Fruit fly (Drosophila melanogaster) whole organism, larva: ENCODE measurements around the gene CG7202.

Experiments used
- noc ChIP-seq: fragments of 200-800 bp; sonication (Bioruptor generic); optimal IDR thresholded peaks from 3 replicates; lab custom pipeline; 2019; ENCODE audit warnings: missing biosample characterization, mild to moderate bottlenecking, missing genetic modification characterization, moderate library complexity

CG7202 gene

DNA sequence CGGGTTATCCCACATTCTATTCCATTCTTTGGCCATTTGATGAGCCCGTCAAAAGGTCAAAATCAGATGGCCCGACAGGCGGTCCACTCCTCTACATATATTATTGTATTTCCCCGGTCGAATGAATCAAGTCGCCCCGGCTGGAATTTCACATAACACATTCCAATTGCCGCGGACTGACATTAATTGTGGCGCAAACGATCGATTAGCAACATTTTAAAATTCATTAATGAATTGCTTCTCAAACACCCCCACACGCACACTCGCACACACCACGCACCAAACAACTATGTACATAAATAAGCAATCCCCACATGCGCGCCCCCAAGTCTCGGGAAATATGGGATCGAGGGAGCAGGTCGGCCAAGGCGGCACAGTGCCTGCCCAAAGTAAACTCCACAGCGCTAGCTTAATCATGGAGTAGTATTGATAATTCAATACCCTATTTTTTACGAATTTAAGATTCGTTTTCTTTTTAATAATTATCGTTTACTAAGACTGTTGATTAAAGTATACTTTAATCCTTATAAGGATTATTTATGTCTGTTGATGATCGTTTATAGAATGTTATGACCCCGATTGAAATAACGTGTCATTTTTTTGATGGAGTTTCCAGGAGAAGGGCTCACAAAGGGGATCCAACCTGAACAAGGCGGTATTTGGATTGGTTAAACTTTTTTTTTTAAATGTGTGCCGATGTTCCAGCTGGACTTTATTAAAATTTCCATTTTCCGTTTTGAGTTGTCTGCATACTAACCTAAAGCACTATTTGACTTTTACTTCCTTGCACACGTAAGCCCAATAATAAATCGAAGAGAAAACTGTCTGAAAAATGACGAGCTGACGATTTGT is 27.1 kb downstream of the CG7202 start:
- no peak for TF ChIP-seq noc (tag; lab: Kevin White, UChicago)

DNA sequence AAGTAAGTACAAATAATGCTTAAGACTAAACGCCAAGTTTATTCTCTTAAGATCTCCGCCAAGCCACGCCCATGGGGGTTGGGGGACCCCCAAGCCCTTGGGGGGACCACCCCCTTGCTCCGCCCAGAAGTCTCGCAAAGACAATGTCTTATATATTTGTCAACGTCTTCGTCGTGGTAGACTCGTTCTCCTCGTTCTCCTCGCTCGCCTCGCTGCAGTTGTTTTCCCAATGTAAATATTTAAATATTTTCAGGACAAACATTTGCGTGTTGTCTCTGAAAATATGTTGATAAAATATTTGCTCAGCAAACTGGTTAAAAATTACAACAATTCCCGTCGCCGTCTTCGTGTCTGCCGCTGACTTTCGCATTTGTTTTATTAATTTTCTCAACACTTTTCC is 28.3 kb downstream of the CG7202 start:
- no peak for TF ChIP-seq noc (tag; lab: Kevin White, UChicago)

DNA sequence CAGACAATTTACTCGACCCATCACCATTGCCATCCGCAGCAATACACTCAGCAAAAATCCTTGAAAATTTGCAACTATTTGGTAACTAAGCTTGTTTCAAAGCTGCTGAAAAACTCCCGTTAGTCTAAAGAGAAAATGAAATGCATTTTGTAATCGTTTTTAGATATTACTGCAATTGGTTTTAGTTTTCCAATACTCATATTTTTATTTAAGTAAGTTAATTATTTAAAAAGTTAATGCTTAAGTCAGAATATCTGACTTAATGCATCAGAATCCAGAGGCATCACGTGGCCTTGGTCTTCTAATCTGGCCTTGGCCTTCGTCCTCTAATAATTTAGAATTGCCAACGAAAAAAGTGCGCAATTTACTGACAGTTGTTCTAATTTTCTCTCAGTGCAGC is 29.7 kb downstream of the CG7202 start:
- no peak for TF ChIP-seq noc (tag; lab: Kevin White, UChicago)

DNA sequence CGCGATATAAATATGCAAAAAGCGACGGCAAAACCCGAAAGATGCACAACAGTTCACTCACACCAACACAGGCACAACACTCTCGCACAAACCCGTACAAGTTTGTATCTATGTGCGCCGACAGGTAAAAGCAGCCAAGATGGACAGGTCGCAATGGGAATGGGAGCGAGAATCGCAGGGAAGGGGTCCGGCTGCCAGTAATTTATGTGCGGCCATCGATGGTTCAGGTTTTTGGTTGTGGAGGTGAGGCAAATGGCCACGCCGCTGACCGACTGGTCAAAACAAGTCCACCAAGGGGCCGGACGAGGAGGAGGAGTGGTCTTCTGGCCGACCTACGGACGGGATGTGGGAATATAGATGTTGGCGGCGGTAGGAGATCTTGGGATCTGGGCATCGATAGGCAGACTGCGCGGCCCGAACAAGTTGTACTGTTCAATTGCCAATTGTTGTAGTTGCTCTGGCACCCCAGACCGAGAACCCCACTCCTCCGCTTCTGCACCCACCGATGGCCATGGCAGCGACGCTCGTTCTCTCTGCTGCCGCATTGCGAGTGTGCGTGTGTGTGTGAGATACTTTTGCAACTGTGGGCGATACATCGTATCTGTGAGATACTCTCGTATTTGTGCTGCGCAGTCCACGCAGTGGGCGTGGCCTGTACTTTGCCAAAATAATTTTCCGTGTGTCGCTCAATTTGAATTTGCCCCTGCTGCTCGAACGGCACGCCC is 32.3 kb downstream of the CG7202 start:
- no peak for TF ChIP-seq noc (tag; lab: Kevin White, UChicago)

DNA sequence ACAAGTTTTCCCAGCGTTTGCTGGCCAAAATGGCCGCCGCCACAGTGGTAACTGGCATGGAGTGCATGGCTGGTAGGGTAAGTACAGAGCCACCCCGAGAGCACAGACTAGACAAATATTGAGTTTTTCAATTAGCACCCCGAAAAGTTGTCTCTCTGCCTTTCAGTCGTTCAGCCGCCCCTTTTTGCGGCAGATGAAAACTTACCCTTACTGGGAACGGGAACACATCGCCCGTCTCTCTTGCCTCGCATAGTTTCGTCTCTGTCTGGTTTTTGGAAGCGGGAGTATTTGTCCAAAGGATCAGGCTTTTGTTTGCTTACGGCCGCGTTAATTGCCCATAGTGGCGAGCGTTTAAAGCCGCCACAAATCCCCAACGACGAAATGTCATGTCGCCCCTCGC is 33.8 kb downstream of the CG7202 start:
- TF ChIP-seq noc (tag; lab: Kevin White, UChicago): no peak

DNA sequence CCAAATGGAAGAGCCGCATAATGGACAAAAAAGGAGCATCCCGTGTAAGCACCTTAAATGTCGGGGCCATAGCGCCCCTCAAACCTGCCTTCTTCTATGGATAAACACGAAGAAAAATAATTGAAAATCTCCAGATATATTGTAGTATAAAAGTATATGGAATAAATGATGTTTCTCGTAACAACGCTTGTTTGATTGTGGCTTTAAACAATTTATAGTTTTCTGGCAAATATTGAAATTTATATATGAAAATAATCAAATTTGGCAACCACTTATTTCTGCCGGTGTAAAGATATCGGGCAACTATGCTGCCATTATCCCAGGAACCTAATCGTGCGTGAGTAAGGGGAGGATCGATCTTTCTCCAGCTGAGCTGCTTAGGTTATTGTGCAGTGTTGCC is 37.4 kb downstream of the CG7202 start:
- no peak for TF ChIP-seq noc (tag; lab: Kevin White, UChicago)

DNA sequence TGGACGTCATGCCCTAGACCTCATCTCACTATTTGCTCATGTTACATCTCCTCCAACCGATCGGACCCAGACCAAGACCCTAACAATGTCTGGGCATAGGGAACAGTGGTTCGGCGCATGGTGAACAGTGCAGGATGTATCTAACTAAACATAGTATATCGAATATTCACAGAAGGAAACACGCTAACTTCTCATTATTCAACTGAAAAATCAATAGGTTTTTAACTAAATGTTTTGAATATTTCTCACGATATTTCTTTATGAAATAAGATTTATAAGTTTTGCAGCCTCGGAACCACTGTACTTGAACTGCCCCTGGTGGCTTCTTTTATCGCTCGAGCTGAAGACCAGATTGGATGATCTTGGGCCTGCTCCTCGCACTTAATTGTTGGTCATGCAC is 39.0 kb downstream of the CG7202 start:
- no peak for TF ChIP-seq noc (tag; lab: Kevin White, UChicago)

DNA sequence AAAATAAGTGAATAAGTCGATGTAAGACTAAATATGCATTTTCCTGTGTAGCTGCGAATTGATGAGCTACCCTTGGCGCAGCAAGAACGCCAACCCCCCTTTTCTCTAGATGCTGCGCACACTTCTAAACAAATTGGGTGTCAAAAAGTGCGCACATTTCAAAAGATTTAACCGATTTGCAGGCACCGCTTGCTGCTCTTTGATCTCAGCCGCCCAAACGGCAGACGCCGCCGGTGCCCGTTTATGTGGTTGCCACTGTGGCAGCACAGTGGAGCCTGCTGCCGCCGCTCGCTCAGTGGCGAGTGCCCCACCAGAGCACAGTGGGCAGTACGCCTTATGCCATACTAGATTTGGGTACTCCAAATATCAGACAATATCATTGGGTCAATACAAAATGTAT is 42.1 kb downstream of the CG7202 start:
- TF ChIP-seq noc (tag; lab: Kevin White, UChicago): no peak

DNA sequence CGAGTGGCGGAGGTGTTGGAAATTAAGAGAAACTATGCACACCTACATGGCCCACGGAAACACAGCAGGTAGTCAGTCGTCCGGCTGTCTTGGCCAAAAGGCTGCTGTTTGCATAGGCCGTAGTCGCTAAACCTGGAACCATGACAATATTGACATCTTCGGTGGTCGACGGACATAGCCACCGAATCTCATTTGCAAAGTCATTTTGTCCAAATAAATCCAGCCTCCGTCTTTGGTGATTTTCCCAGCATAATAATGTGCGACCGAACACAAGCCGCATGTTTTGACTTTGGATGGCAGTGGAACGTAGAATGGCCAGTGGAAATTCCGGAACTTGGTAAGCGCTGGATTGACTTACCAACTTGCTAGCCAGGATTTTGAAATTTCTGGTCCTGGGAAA is 43.2 kb downstream of the CG7202 start:
- TF ChIP-seq noc (tag; lab: Kevin White, UChicago): no peak

DNA sequence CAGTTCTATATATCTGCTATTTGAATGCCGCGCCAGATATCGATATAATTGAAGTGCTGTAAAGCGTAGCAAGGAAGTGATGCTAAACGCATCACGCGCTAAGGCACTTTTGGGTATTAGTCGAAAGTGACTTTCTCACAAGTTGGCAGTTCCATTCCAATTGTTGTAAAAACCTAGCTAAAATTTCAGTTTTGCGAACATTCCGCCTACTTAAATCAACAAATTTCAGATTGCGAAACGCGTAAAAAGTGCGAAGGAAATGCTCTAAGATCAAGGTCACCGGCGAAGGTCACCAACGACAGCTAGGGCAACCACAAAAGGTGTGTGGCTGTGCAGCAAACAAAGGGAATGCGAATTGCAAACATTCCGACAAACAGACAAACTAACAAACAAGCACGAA is 46.9 kb downstream of the CG7202 start, which contains the start of gene Syx7:
Gene Syx7, plus strand, starts transcription at position 131 of the 400 bp plus-strand sequence.
- no peak for TF ChIP-seq noc (tag; lab: Kevin White, UChicago)

DNA sequence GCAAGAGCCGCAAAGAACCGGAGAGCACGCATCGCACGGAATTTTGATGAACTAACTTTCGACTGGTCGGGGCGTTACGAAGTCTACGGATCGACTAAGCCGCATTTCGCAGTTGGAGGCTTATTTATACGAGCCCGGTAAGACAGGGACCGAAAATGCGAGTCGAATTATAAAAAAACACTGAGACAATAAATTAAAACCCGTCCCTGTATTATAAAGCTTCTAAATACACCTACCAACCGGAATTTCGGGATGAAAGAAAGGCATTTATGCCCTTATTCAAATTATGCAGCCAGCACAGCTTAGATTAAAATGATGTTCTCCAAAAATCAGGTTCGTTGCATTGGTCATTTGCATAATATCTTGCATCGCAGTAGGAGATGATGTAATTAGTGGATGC is 47.9 kb downstream of the CG7202 start, which contains the start of gene Alp1:
Gene Alp1, minus strand, starts transcription at position 101 of the 400 bp plus-strand sequence.
- TF ChIP-seq noc (tag; lab: Kevin White, UChicago): no peak
